Fruit fly (Drosophila melanogaster): ENCODE results near the gene upd3.
A peak's percentile ranks its signal among the peaks of the same experiment; 100 is the strongest.

upd3 gene

DNA sequence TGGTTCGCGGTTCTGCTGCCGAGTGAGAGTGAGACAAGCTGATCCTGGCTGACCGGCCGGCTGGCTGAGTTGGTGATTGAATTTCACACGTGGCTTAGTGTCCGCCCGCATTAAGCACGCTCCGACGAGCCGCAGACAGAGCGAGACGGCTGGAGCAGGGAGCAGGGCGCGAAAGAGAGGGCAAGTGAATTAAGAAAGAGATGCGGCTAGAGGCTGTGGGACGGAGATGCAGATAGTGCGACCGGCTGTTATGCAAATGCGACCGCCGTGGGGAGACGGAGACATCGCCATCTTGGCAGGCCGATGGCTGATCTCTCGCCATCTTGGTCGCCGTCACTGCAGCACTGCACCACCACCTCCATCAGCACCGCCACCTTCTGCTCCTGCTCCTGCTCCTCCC is 10.2 kb upstream of the upd3 start (continued):
- no peak for TF ChIP-seq az2 (GFP tag; optimal IDR thresholded peaks at IDR 0.05)
- peak; percentile 64 for TF ChIP-seq CG1832 (GFP tag; optimal IDR thresholded peaks at IDR 0.05)

DNA sequence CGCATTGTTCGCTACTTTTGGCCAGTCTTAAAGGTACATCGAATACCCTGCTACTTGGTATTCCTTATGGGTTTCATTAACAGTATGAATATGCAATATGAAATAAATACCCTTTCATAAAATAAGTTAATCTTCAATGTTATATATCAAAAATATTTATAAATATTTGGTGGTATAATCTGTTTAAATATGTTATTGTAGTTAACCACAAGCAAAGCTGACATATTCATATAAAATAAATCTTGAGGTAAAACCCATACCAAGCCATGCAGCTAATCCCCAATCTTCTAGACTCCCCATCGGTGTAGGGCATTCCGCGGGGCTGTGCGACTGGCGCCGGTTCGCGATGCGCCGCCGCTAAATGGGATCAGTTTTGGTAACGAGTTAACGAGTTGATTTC is 4.6 kb upstream of the upd3 start:
- peak; percentile 39 for TF ChIP-seq CG10274 (GFP tag; optimal IDR thresholded peaks at IDR 0.05)
- TF ChIP-seq B-H2 (GFP tag; optimal IDR thresholded peaks at IDR 0.05), result no peak
- peak in 1 of 2 experiments; percentile 21 for TF ChIP-seq bsh (GFP tag; optimal IDR thresholded peaks at IDR 0.05)
- no peak for TF ChIP-seq CG2712 (tag; optimal IDR thresholded peaks at IDR 0.05)
- TF ChIP-seq dmrt99B (tag; optimal IDR thresholded peaks at IDR 0.05), result peak; percentile 2
- TF ChIP-seq nom (GFP tag; optimal IDR thresholded peaks at IDR 0.05), result peak; percentile 10
- TF ChIP-seq CG10959 (GFP tag; IDR thresholded peaks at IDR 0.05), result no peak
- no peak for TF ChIP-seq ham (GFP tag; IDR thresholded peaks at IDR 0.05)
- TF ChIP-seq CG11504 (tag; optimal IDR thresholded peaks at IDR 0.05), result peak; percentile 20

- TF ChIP-seq org-1 (GFP tag; optimal IDR thresholded peaks at IDR 0.05), result no peak
- peak in 1 of 2 experiments; percentile 4 for TF ChIP-seq bsh (GFP tag; optimal IDR thresholded peaks at IDR 0.05)
- TF ChIP-seq CG15696 (tag; optimal IDR thresholded peaks at IDR 0.05), result no peak
- no peak for TF ChIP-seq NC2β (GFP tag; optimal IDR thresholded peaks at IDR 0.05)
- TF ChIP-seq corto (GFP tag; optimal IDR thresholded peaks at IDR 0.05), result no peak
- peak; percentile 41 for TF ChIP-seq nom (GFP tag; optimal IDR thresholded peaks at IDR 0.05)
- TF ChIP-seq yki (optimal IDR thresholded peaks at IDR 0.05), result no peak
- no peak for TF ChIP-seq CG17361 (GFP tag; IDR thresholded peaks at IDR 0.05)
- TF ChIP-seq Oli (tag; optimal IDR thresholded peaks at IDR 0.05), result no peak
- TF ChIP-seq slou (GFP tag; optimal IDR thresholded peaks at IDR 0.05), result no peak
- peak; percentile 13 for TF ChIP-seq Hr39 (optimal IDR thresholded peaks at IDR 0.05)
- TF ChIP-seq ems (GFP tag; optimal IDR thresholded peaks at IDR 0.05), result no peak
- TF ChIP-seq CG31365 (tag; optimal IDR thresholded peaks at IDR 0.05), result no peak
- no peak for TF ChIP-seq CG18599 (GFP tag; optimal IDR thresholded peaks at IDR 0.05)
- no peak for TF ChIP-seq ap (GFP tag; IDR thresholded peaks at IDR 0.05)
- TF ChIP-seq CG32532 (GFP tag; IDR thresholded peaks at IDR 0.05), result no peak
- no peak for TF ChIP-seq CG9876 (GFP tag; optimal IDR thresholded peaks at IDR 0.05)
- TF ChIP-seq crp (GFP tag; optimal IDR thresholded peaks at IDR 0.05), result no peak
- no peak for TF ChIP-seq CG1832 (GFP tag; optimal IDR thresholded peaks at IDR 0.05)
- no peak for TF ChIP-seq CG10321 (GFP tag; IDR thresholded peaks at IDR 0.05)
Observed at dm6 chrX:18273180-18274016, 3.6 kb upstream of the upd3 start.

dm6 chrX:18275902-18276301 is 1.1 kb upstream of the upd3 start:
- TF ChIP-seq Med (GFP tag) (peak; percentile 29), nerfin-2 (GFP tag; IDR thresholded peaks at IDR 0.05; ENCODE audit: partially characterized antibody) (no peak), CG9215 (GFP tag; IDR thresholded peaks at IDR 0.05) (no peak), crp (GFP tag; optimal IDR thresholded peaks at IDR 0.05) (no peak), sug (tag; optimal IDR thresholded peaks at IDR 0.05) (peak; percentile 71), CG14860 (GFP tag; IDR thresholded peaks at IDR 0.05; ENCODE audit: partially characterized antibody) (no peak), sd (tag; optimal IDR thresholded peaks at IDR 0.05) (peak; percentile 35), otp (GFP tag; IDR thresholded peaks at IDR 0.05) (no peak), Trl (optimal IDR thresholded peaks at IDR 0.05) (peak in 1 of 2 experiments; percentile 11), Trl (GFP tag; optimal IDR thresholded peaks at IDR 0.05) (no peak), Deaf1 (tag; optimal IDR thresholded peaks at IDR 0.05) (peak; percentile 74), sens (GFP tag) (no peak), Atf6 (GFP tag; IDR thresholded peaks at IDR 0.05) (no peak), pfk (GFP tag; optimal IDR thresholded peaks at IDR 0.05) (peak; percentile 84)
